Fruit fly (Drosophila melanogaster) whole organism, embryonic: Measurements from ENCODE around the gene LSm3.

Experiments
- ATbp ChIP-seq: fragments of 200-800 bp; sonication (Bioruptor generic); optimal IDR thresholded peaks from 2 replicates; lab custom pipeline; 2017; ENCODE audit warnings: missing biosample characterization, mild to moderate bottlenecking, missing genetic modification characterization, missing genetic modification reagents
- Ada2b ChIP-seq: fragments of 200-800 bp; sonication (Bioruptor generic); IDR thresholded peaks from 2 replicates; pipeline ENCODE4 v1.3.6; 2022; ENCODE audit warnings: missing biosample characterization, missing genetic modification characterization
- Atf6 ChIP-seq: fragments of 200-800 bp; sonication (Bioruptor generic); IDR thresholded peaks from 2 replicates; pipeline ENCODE4 v1.3.6; 2022; ENCODE audit warnings: missing biosample characterization, missing genetic modification characterization
- Awh ChIP-seq: fragments of 200-800 bp; sonication (Bioruptor generic); IDR thresholded peaks from 2 replicates; pipeline ENCODE4, ENCODE4 v1.3.6; 2022; ENCODE audit warnings: missing biosample characterization, missing genetic modification characterization
- Blimp-1 ChIP-seq: fragments of 200-800 bp; sonication (Bioruptor generic); optimal IDR thresholded peaks from 3 replicates; lab custom pipeline; 2018; ENCODE audit warnings: missing biosample characterization, missing genetic modification characterization, mild to moderate bottlenecking, moderate library complexity, missing genetic modification reagents
- CG10543 ChIP-seq: fragments of 200-800 bp; sonication (Bioruptor generic); optimal IDR thresholded peaks from 3 replicates; lab custom pipeline; 2017; ENCODE audit warnings: missing biosample characterization, mild to moderate bottlenecking, missing genetic modification characterization, moderate library complexity
- CG11504 ChIP-seq: fragments of 200-800 bp; sonication (Bioruptor generic); optimal IDR thresholded peaks from 3 replicates; lab custom pipeline; 2019; ENCODE audit warnings: missing biosample characterization, mild to moderate bottlenecking, missing genetic modification characterization, moderate library complexity
- CG1233 ChIP-seq: fragments of 200-800 bp; sonication (Bioruptor generic); optimal IDR thresholded peaks from 4 replicates; lab custom pipeline; 2018; ENCODE audit warnings: missing biosample characterization, mild to moderate bottlenecking, missing genetic modification characterization
- CG3065 ChIP-seq: fragments of 200-800 bp; sonication (Bioruptor generic); optimal IDR thresholded peaks from 2 replicates; lab custom pipeline; 2016; ENCODE audit warnings: missing biosample characterization, missing genetic modification characterization
- CG32767 ChIP-seq: fragments of 200-800 bp; sonication (Bioruptor generic); IDR thresholded peaks from 2 replicates; pipeline ENCODE4 v1.3.6; 2022; ENCODE audit warnings: missing biosample characterization, missing genetic modification characterization
- CG4282 ChIP-seq: fragments of 200-800 bp; sonication (Bioruptor generic); optimal IDR thresholded peaks from 2 replicates; lab custom pipeline; 2016; ENCODE audit warnings: missing biosample characterization, missing genetic modification characterization
- CG4730 ChIP-seq: fragments of 200-800 bp; sonication (Bioruptor generic); IDR thresholded peaks from 2 replicates; pipeline ENCODE4 v1.3.6; 2022; ENCODE audit warnings: missing biosample characterization, missing genetic modification characterization
- CG4820 ChIP-seq: fragments of 200-800 bp; sonication (Bioruptor generic); optimal IDR thresholded peaks from 3 replicates; lab custom pipeline; 2016; ENCODE audit warnings: missing biosample characterization, missing genetic modification characterization
- CG7556 ChIP-seq: fragments of 200-800 bp; sonication (Bioruptor generic); optimal IDR thresholded peaks from 2 replicates; lab custom pipeline; 2017; ENCODE audit warnings: missing biosample characterization, mild to moderate bottlenecking, missing genetic modification characterization
- CG7839 ChIP-seq: fragments of 200-800 bp; sonication (Bioruptor generic); optimal IDR thresholded peaks from 3 replicates; lab custom pipeline; 2018; ENCODE audit warnings: missing biosample characterization, mild to moderate bottlenecking, missing genetic modification characterization, moderate library complexity
- CG9727 ChIP-seq: fragments of 200-800 bp; sonication (Bioruptor generic); optimal IDR thresholded peaks from 3 replicates; lab custom pipeline; 2017; ENCODE audit warnings: missing biosample characterization, mild to moderate bottlenecking, missing genetic modification characterization
- Dbx ChIP-seq: fragments of 200-800 bp; sonication (Bioruptor generic); IDR thresholded peaks from 3 replicates; pipeline ENCODE4 v1.3.6; 2022; ENCODE audit warnings: missing biosample characterization, missing genetic modification characterization
- E2f1 ChIP-seq: fragments of 200-800 bp; sonication (Bioruptor generic); IDR thresholded peaks from 2 replicates; pipeline ENCODE4 v1.3.6; 2022; ENCODE audit warnings: missing biosample characterization, missing genetic modification characterization
- Ets97D ChIP-seq: fragments of 200-800 bp; sonication (Bioruptor generic); optimal IDR thresholded peaks from 3 replicates; lab custom pipeline; 2016; ENCODE audit warnings: missing biosample characterization, missing genetic modification characterization
- Fer2 ChIP-seq: fragments of 200-800 bp; sonication (Bioruptor generic); optimal IDR thresholded peaks from 2 replicates; lab custom pipeline; 2018; ENCODE audit warnings: missing biosample characterization, mild to moderate bottlenecking, missing genetic modification characterization, moderate library complexity
- Hr78 ChIP-seq, 2 experiments: fragments of 200-800 bp in 1 of 2; fragments of >200 bp in 1 of 2; sonication (Bioruptor generic) in 1 of 2; optimal IDR thresholded peaks; 2 replicates each; lab custom pipeline; 2017 to 2019; ENCODE audit warnings: missing biosample characterization in 2 of 2, missing genetic modification characterization in 2 of 2, mild to moderate bottlenecking in 1 of 2, moderate library complexity in 1 of 2
- Nf-YA ChIP-seq: fragments of 200-800 bp; sonication (Bioruptor generic); IDR thresholded peaks from 2 replicates; pipeline ENCODE4 v1.3.6; 2022; ENCODE audit warnings: missing biosample characterization, missing genetic modification characterization
- NfI ChIP-seq: fragments of 200-800 bp; sonication (Bioruptor generic); optimal IDR thresholded peaks from 3 replicates; lab custom pipeline; 2018; ENCODE audit warnings: missing biosample characterization, mild to moderate bottlenecking, missing genetic modification characterization, moderate library complexity
- Oli ChIP-seq: fragments of 200-800 bp; sonication (Bioruptor generic); optimal IDR thresholded peaks from 2 replicates; lab custom pipeline; 2018; ENCODE audit warnings: missing biosample characterization, mild to moderate bottlenecking, missing genetic modification characterization, moderate library complexity
- PHDP ChIP-seq: fragments of 200-800 bp; sonication (Bioruptor generic); optimal IDR thresholded peaks from 3 replicates; lab custom pipeline; 2018; ENCODE audit warnings: missing biosample characterization, mild to moderate bottlenecking, missing genetic modification characterization, moderate library complexity
- Pdp1 ChIP-seq, 2 experiments: fragments of 200-800 bp; sonication (Bioruptor generic); optimal IDR thresholded peaks; 3 replicates each; lab custom pipeline; 2016; ENCODE audit warnings: missing biosample characterization in 2 of 2, missing genetic modification characterization in 2 of 2, mild to moderate bottlenecking in 1 of 2, moderate library complexity in 1 of 2
- Ptx1 ChIP-seq: fragments of 200-800 bp; sonication (Bioruptor generic); IDR thresholded peaks from 2 replicates; pipeline ENCODE4 v1.3.6; 2022; ENCODE audit warnings: missing biosample characterization, missing genetic modification characterization
- Ravus ChIP-seq: fragments of 200-800 bp; sonication (Bioruptor generic); IDR thresholded peaks from 2 replicates; pipeline ENCODE4 v1.3.6; 2022; ENCODE audit warnings: missing biosample characterization, missing genetic modification characterization
- Spps ChIP-seq: fragments of 200-800 bp; sonication (Bioruptor generic); optimal IDR thresholded peaks from 2 replicates; lab custom pipeline; 2018; ENCODE audit warnings: missing biosample characterization, mild to moderate bottlenecking, missing genetic modification characterization
- Sry-δ ChIP-seq: fragments of 200-800 bp; sonication (Bioruptor generic); optimal IDR thresholded peaks from 2 replicates; lab custom pipeline; 2016; ENCODE audit warnings: missing biosample characterization, missing genetic modification characterization
- bsh ChIP-seq, 2 experiments: fragments of 200-800 bp; sonication (Bioruptor generic); optimal IDR thresholded peaks; 2 replicates each; lab custom pipeline; 2017 to 2018; ENCODE audit warnings: mild to moderate bottlenecking in 2 of 2, missing biosample characterization in 2 of 2, missing genetic modification characterization in 2 of 2, moderate library complexity in 1 of 2
- cas ChIP-seq: fragments of 200-800 bp; sonication (Bioruptor generic); IDR thresholded peaks from 2 replicates; pipeline ENCODE4 v1.3.6; 2022; ENCODE audit warnings: missing biosample characterization, missing genetic modification characterization
- caup ChIP-seq: fragments of 200-800 bp; sonication (Bioruptor generic); optimal IDR thresholded peaks from 3 replicates; lab custom pipeline; 2017; ENCODE audit warnings: missing biosample characterization, mild to moderate bottlenecking, missing genetic modification characterization, moderate library complexity; ENCODE audit not compliant: severe bottlenecking
- crp ChIP-seq, 2 experiments: fragments of 200-800 bp; sonication (Bioruptor generic); optimal IDR thresholded peaks; 2 replicates in 1 of 2; 3 replicates in 1 of 2; lab custom pipeline; 2017; ENCODE audit warnings: missing biosample characterization in 2 of 2, missing genetic modification characterization in 2 of 2, mild to moderate bottlenecking in 1 of 2, moderate library complexity in 1 of 2
- dimm ChIP-seq: fragments of 200-800 bp; sonication (Bioruptor generic); IDR thresholded peaks from 2 replicates; pipeline ENCODE4 v1.3.6; 2022; ENCODE audit warnings: missing biosample characterization, missing genetic modification characterization
- fd102C ChIP-seq: fragments of 200-800 bp; sonication (Bioruptor generic); optimal IDR thresholded peaks from 2 replicates; lab custom pipeline; 2018; ENCODE audit warnings: missing biosample characterization, mild to moderate bottlenecking, missing genetic modification characterization, moderate library complexity
- grn ChIP-seq: fragments of 200-800 bp; sonication (Bioruptor generic); optimal IDR thresholded peaks from 3 replicates; lab custom pipeline; 2017; ENCODE audit warnings: missing biosample characterization, missing genetic modification characterization
- gsb ChIP-seq: fragments of 200-800 bp; sonication (Bioruptor generic); IDR thresholded peaks from 2 replicates; pipeline ENCODE4 v1.3.6; 2022; ENCODE audit warnings: missing biosample characterization, missing genetic modification characterization
- h ChIP-seq: fragments of >200 bp; optimal IDR thresholded peaks from 2 replicates; lab custom pipeline; 2017
- insv ChIP-seq, 2 experiments: fragments of 200-800 bp; sonication (Bioruptor generic); optimal IDR thresholded peaks; 3 replicates each; lab custom pipeline; 2016 to 2018; ENCODE audit warnings: missing biosample characterization in 2 of 2, missing genetic modification characterization in 2 of 2
- inv ChIP-seq: fragments of 200-800 bp; sonication (Bioruptor generic); IDR thresholded peaks from 2 replicates; pipeline ENCODE4 v1.3.6; 2022; ENCODE audit warnings: missing biosample characterization, missing genetic modification characterization; ENCODE audit not compliant: partially characterized antibody
- ken ChIP-seq: fragments of 200-800 bp; sonication (Bioruptor generic); IDR thresholded peaks from 3 replicates; pipeline ENCODE4 v1.3.6; 2022; ENCODE audit warnings: missing biosample characterization, missing genetic modification characterization
- p53 ChIP-seq: fragments of 200-800 bp; sonication (Bioruptor generic); optimal IDR thresholded peaks from 2 replicates; lab custom pipeline; 2016; ENCODE audit warnings: missing biosample characterization, missing genetic modification characterization
- pfk ChIP-seq: fragments of 200-800 bp; sonication (Bioruptor generic); optimal IDR thresholded peaks from 2 replicates; lab custom pipeline; 2018; ENCODE audit warnings: missing biosample characterization, mild to moderate bottlenecking, missing genetic modification characterization, moderate library complexity
- run ChIP-seq: fragments of 200-800 bp; sonication (Bioruptor generic); optimal IDR thresholded peaks from 3 replicates; lab custom pipeline; 2018; ENCODE audit warnings: missing biosample characterization, mild to moderate bottlenecking, missing genetic modification characterization
- sens-2 ChIP-seq: fragments of 200-800 bp; sonication (Bioruptor generic); IDR thresholded peaks from 2 replicates; pipeline ENCODE4 v1.3.6; 2022; ENCODE audit warnings: missing biosample characterization, missing genetic modification characterization
- shn ChIP-seq: fragments of 200-800 bp; sonication (Bioruptor generic); optimal IDR thresholded peaks from 3 replicates; lab custom pipeline; 2016; ENCODE audit warnings: missing biosample characterization, missing genetic modification characterization
- tgo ChIP-seq: fragments of 200-800 bp; sonication (Bioruptor generic); IDR thresholded peaks from 3 replicates; pipeline ENCODE4 v1.3.6; 2022; ENCODE audit warnings: missing biosample characterization, missing genetic modification characterization
- tin ChIP-seq: fragments of 200-800 bp; sonication (Bioruptor generic); optimal IDR thresholded peaks from 3 replicates; lab custom pipeline; 2016; ENCODE audit warnings: missing biosample characterization, missing genetic modification characterization

LSm3 gene

DNA sequence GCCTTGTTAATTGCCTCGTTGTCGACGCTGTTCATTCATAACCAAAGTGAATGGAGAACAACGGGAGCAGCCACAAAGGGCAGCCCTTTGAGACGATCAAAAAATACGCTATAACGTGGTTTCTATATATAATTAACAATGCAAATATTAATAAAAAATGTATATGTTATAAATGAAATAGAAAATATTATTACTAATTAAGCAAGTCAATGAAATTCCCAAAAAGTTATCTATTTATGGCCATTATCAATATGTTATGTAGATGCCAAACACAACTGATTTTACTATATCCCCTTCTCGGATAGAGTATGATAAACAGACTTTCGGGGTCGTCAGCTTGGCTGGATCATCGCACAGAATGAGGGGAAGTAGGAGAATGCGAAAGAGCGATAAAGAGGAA lies 26.6 kb upstream of the LSm3 start (continued):
- peak; percentile 54 for TF ChIP-seq Oli (tag; lab: Kevin White, UChicago)
- peak in 1 of 2 experiments; percentile 35 for TF ChIP-seq Hr78 (GFP tag; optimal IDR thresholded peaks at IDR 0.05; lab: Kevin White, UChicago)
- 0 out of 2 replicates have a peak, but pooled peaks have one; percentile 16 for TF ChIP-seq Ada2b (GFP tag; lab: Robert Waterston, UW)
- TF ChIP-seq dimm: no peak
- TF ChIP-seq PHDP: peak; percentile 67
- peak; percentile 49; the same call in 1 of the 3 replicates for TF ChIP-seq ken (GFP tag; lab: Robert Waterston, UW)
- TF ChIP-seq CG4282 (GFP tag; lab: Kevin White, UChicago): no peak
- TF ChIP-seq Nf-YA (GFP tag; lab: Robert Waterston, UW): peak; percentile 58
- TF ChIP-seq insv (GFP tag; optimal IDR thresholded peaks at IDR 0.05; lab: Kevin White, UChicago): no peak
- TF ChIP-seq CG11504 (tag; lab: Kevin White, UChicago): peak; percentile 75
- peak; percentile 56 for TF ChIP-seq ATbp (GFP tag; lab: Kevin White, UChicago)
- TF ChIP-seq fd102C: no peak
- peak; percentile 42; the same call in 1 of the 2 replicates for TF ChIP-seq CG32767
- peak; percentile 7 for TF ChIP-seq CG9727 (GFP tag; lab: Kevin White, UChicago)
- peak; percentile 79 for TF ChIP-seq Ptx1 (GFP tag; lab: Robert Waterston, UW)
- TF ChIP-seq CG7556 (GFP tag; lab: Kevin White, UChicago): peak; percentile 45
- TF ChIP-seq bsh (GFP tag; optimal IDR thresholded peaks at IDR 0.05; lab: Kevin White, UChicago): peak in 1 of 2 experiments; percentile 53
- TF ChIP-seq p53 (GFP tag; lab: Kevin White, UChicago): no peak
- no peak for TF ChIP-seq Spps (tag; lab: Kevin White, UChicago)
- TF ChIP-seq inv: no peak
- no peak for TF ChIP-seq CG3065
- peak; percentile 8 for TF ChIP-seq CG4820 (GFP tag; lab: Kevin White, UChicago)
- TF ChIP-seq cas (GFP tag; lab: Robert Waterston, UW): 0 out of 2 replicates have a peak, but pooled peaks have one; percentile 39
- no peak for TF ChIP-seq Ets97D (GFP tag; lab: Kevin White, UChicago)
- peak; percentile 21 for TF ChIP-seq run (tag; lab: Kevin White, UChicago)
- TF ChIP-seq CG10543 (GFP tag; lab: Kevin White, UChicago): peak; percentile 79
- TF ChIP-seq shn: no peak
- no peak for TF ChIP-seq Pdp1 (GFP tag; optimal IDR thresholded peaks at IDR 0.05; lab: Kevin White, UChicago)
- TF ChIP-seq CG1233 (GFP tag; lab: Kevin White, UChicago): peak; percentile 30
- TF ChIP-seq Blimp-1 (GFP tag; lab: Kevin White, UChicago): peak; percentile 55
- TF ChIP-seq CG4730: 0 out of 2 replicates have a peak, but pooled peaks have one; percentile 40
- no peak for TF ChIP-seq pfk (GFP tag; lab: Kevin White, UChicago)
- no peak for TF ChIP-seq h (lab: Kevin White, UChicago)
- peak; percentile 67 for TF ChIP-seq CG7839 (tag; lab: Kevin White, UChicago)
- TF ChIP-seq NfI (GFP tag; lab: Kevin White, UChicago): peak; percentile 47
- peak; percentile 46 for TF ChIP-seq Fer2 (tag; lab: Kevin White, UChicago)
- 0 out of 2 replicates have a peak, but pooled peaks have one; percentile 25 for TF ChIP-seq E2f1 (GFP tag; lab: Robert Waterston, UW)
- no peak for TF ChIP-seq Sry-δ (GFP tag; lab: Kevin White, UChicago)
- TF ChIP-seq Atf6 (GFP tag; lab: Robert Waterston, UW): peak; percentile 66
- TF ChIP-seq caup (GFP tag; lab: Kevin White, UChicago): peak; percentile 18
- TF ChIP-seq Ravus (GFP tag; lab: Robert Waterston, UW): no peak
- TF ChIP-seq tgo (GFP tag; lab: Robert Waterston, UW): peak; percentile 76
- peak; percentile 17; the same call in 1 of the 2 replicates for TF ChIP-seq sens-2 (GFP tag; lab: Robert Waterston, UW)
- peak; percentile 35; the same call in 2 of the 3 replicates for TF ChIP-seq Dbx (GFP tag; lab: Robert Waterston, UW)
- TF ChIP-seq gsb (GFP tag; lab: Robert Waterston, UW): 0 out of 2 replicates have a peak, but pooled peaks have one; percentile 20
- TF ChIP-seq tin (GFP tag; lab: Kevin White, UChicago): peak; percentile 13
- TF ChIP-seq crp (GFP tag; optimal IDR thresholded peaks at IDR 0.05; lab: Kevin White, UChicago): no peak
- TF ChIP-seq Awh (GFP tag; lab: Robert Waterston, UW): peak; percentile 46; the same call in 1 of the 2 replicates
- no peak for TF ChIP-seq grn (GFP tag; lab: Kevin White, UChicago)
